Worm (Caenorhabditis elegans) whole organism, late embryonic: Measurements from ENCODE around the gene sir-2.1.

Experiments
- C08G9.2 ChIP-seq: sonication (generic microtip); optimal IDR thresholded peaks from 2 replicates; lab custom pipeline; 2016; ENCODE audit warnings: mild to moderate bottlenecking, missing genetic modification characterization, moderate library complexity, missing compliant biosample characterization
- C38D4.7 ChIP-seq: fragments of 200-800 bp; sonication (Bioruptor generic); optimal IDR thresholded peaks from 2 replicates; lab custom pipeline; 2018; ENCODE audit warnings: mild to moderate bottlenecking, missing genetic modification characterization, moderate library complexity, missing compliant biosample characterization
- K02D7.2 ChIP-seq: sonication (generic microtip); optimal IDR thresholded peaks from 2 replicates; lab custom pipeline; 2017; ENCODE audit warnings: mild to moderate bottlenecking, missing genetic modification characterization, missing compliant biosample characterization
- T23F11.4 ChIP-seq: fragments of 200-800 bp; sonication (Bioruptor generic); optimal IDR thresholded peaks from 2 replicates; lab custom pipeline; 2018; ENCODE audit warnings: mild to moderate bottlenecking, missing genetic modification characterization, missing compliant biosample characterization
- ceh-19 ChIP-seq: fragments of 200-800 bp; sonication (Bioruptor generic); optimal IDR thresholded peaks from 2 replicates; lab custom pipeline; 2018; ENCODE audit warnings: mild to moderate bottlenecking, missing genetic modification characterization, missing compliant biosample characterization
- ceh-30 ChIP-seq: fragments of 150-350 bp; optimal IDR thresholded peaks from 2 replicates; lab custom pipeline; 2014; ENCODE audit warnings: missing biosample characterization, missing genetic modification characterization
- ceh-45 ChIP-seq: fragments of 200-800 bp; sonication (Bioruptor generic); IDR thresholded peaks from 2 replicates; pipeline ENCODE4 v1.3.6; 2022; ENCODE audit warnings: missing genetic modification reagents, missing genetic modification characterization, missing compliant biosample characterization
- ceh-48 ChIP-seq: sonication (generic microtip); optimal IDR thresholded peaks from 2 replicates; lab custom pipeline; 2016; ENCODE audit warnings: missing genetic modification characterization, inconsistent platforms, missing compliant biosample characterization
- dmd-4 ChIP-seq: sonication (generic microtip); optimal IDR thresholded peaks from 2 replicates; lab custom pipeline; 2016; ENCODE audit warnings: borderline replicate concordance, missing genetic modification characterization, missing compliant biosample characterization
- dve-1 ChIP-seq: sonication (generic microtip); optimal IDR thresholded peaks from 2 replicates; lab custom pipeline; 2017; ENCODE audit warnings: antibody characterized with exemption, mild to moderate bottlenecking, missing genetic modification characterization, missing compliant biosample characterization
- eyg-1 ChIP-seq: sonication (generic microtip); optimal IDR thresholded peaks from 2 replicates; lab custom pipeline; 2016; ENCODE audit warnings: missing genotype, missing genetic modification characterization, missing compliant biosample characterization
- fax-1 ChIP-seq: sonication (generic microtip); optimal IDR thresholded peaks from 2 replicates; lab custom pipeline; 2016; ENCODE audit warnings: missing genotype, missing genetic modification characterization, missing compliant biosample characterization
- fkh-10 ChIP-seq: fragments of 150-350 bp; optimal IDR thresholded peaks from 2 replicates; lab custom pipeline; 2014; ENCODE audit warnings: missing biosample characterization, missing genetic modification reagents, missing genetic modification characterization
- fkh-6 ChIP-seq: sonication (generic microtip); optimal IDR thresholded peaks from 2 replicates; lab custom pipeline; 2016; ENCODE audit warnings: missing genetic modification characterization, missing compliant biosample characterization
- gmeb-2 ChIP-seq: sonication (generic microtip); optimal IDR thresholded peaks from 2 replicates; lab custom pipeline; 2016; ENCODE audit warnings: missing genetic modification characterization, inconsistent platforms, missing compliant biosample characterization
- hlh-13 ChIP-seq: fragments of 200-800 bp; sonication (Bioruptor generic); optimal IDR thresholded peaks from 2 replicates; lab custom pipeline; 2018; ENCODE audit warnings: mild to moderate bottlenecking, missing genetic modification characterization, missing compliant biosample characterization
- hlh-15 ChIP-seq: sonication (generic microtip); optimal IDR thresholded peaks from 2 replicates; lab custom pipeline; 2016; ENCODE audit warnings: missing genetic modification characterization, missing compliant biosample characterization
- hlh-8 ChIP-seq: sonication (generic microtip); optimal IDR thresholded peaks from 2 replicates; lab custom pipeline; 2016; ENCODE audit warnings: missing genotype, missing genetic modification characterization, missing compliant biosample characterization
- lim-6 ChIP-seq: sonication (generic microtip); optimal IDR thresholded peaks from 2 replicates; lab custom pipeline; 2016; ENCODE audit warnings: missing genetic modification characterization, missing compliant biosample characterization
- lin-11 ChIP-seq: fragments of 200-800 bp; sonication (Bioruptor generic); optimal IDR thresholded peaks from 2 replicates; lab custom pipeline; 2018; ENCODE audit warnings: mild to moderate bottlenecking, missing genetic modification characterization, missing compliant biosample characterization
- mec-3 ChIP-seq: sonication (generic microtip); optimal IDR thresholded peaks from 2 replicates; lab custom pipeline; 2016; ENCODE audit warnings: borderline replicate concordance, missing genetic modification characterization, missing compliant biosample characterization
- nhr-232 ChIP-seq: sonication (generic microtip); optimal IDR thresholded peaks from 2 replicates; lab custom pipeline; 2016; ENCODE audit warnings: missing genetic modification characterization, missing compliant biosample characterization
- npax-4 ChIP-seq: sonication (generic microtip); optimal IDR thresholded peaks from 2 replicates; lab custom pipeline; 2016; ENCODE audit warnings: missing genetic modification characterization, missing compliant biosample characterization
- odd-2 ChIP-seq: sonication (generic microtip); optimal IDR thresholded peaks from 2 replicates; lab custom pipeline; 2017; ENCODE audit warnings: antibody characterized with exemption, mild to moderate bottlenecking, missing genetic modification characterization, missing compliant biosample characterization
- pat-9 ChIP-seq: fragments of 200-800 bp; sonication (Bioruptor generic); optimal IDR thresholded peaks from 2 replicates; lab custom pipeline; 2018; ENCODE audit warnings: mild to moderate bottlenecking, missing genetic modification characterization, moderate library complexity, missing compliant biosample characterization
- pha-4 ChIP-seq: fragments of 150-350 bp; optimal IDR thresholded peaks from 2 replicates; lab custom pipeline; 2018; ENCODE audit warnings: missing biosample characterization, missing genetic modification reagents, missing genetic modification characterization
- pros-1 ChIP-seq: fragments of 150-350 bp; optimal IDR thresholded peaks from 2 replicates; lab custom pipeline; 2014; ENCODE audit warnings: missing biosample characterization, missing genetic modification reagents, missing genetic modification characterization
- rnt-1 ChIP-seq: sonication (generic microtip); optimal IDR thresholded peaks from 2 replicates; lab custom pipeline; 2016; ENCODE audit warnings: missing genetic modification characterization, missing compliant biosample characterization
- sdc-2 ChIP-seq: sonication (generic microtip); optimal IDR thresholded peaks from 2 replicates; lab custom pipeline; 2016; ENCODE audit warnings: missing genotype, missing genetic modification characterization, missing compliant biosample characterization
- sox-4 ChIP-seq: sonication (generic microtip); optimal IDR thresholded peaks from 2 replicates; lab custom pipeline; 2017; ENCODE audit warnings: mild to moderate bottlenecking, missing genetic modification characterization, inconsistent platforms, missing compliant biosample characterization
- syd-9 ChIP-seq: sonication (generic microtip); optimal IDR thresholded peaks from 2 replicates; lab custom pipeline; 2016; ENCODE audit warnings: mild to moderate bottlenecking, missing genetic modification characterization, moderate library complexity, missing compliant biosample characterization
- tbx-2 ChIP-seq: sonication (generic microtip); optimal IDR thresholded peaks from 2 replicates; lab custom pipeline; 2016; ENCODE audit warnings: missing genetic modification characterization, missing compliant biosample characterization
- ttx-3 ChIP-seq: sonication (generic microtip); optimal IDR thresholded peaks from 2 replicates; lab custom pipeline; 2016; ENCODE audit warnings: missing genetic modification reagents, missing genetic modification characterization, missing compliant biosample characterization
- unc-55 ChIP-seq: sonication (generic microtip); optimal IDR thresholded peaks from 2 replicates; lab custom pipeline; 2017; ENCODE audit warnings: missing biosample characterization, missing genetic modification reagents, missing genetic modification characterization
- unc-86 ChIP-seq: sonication (generic microtip); optimal IDR thresholded peaks from 2 replicates; lab custom pipeline; 2016; ENCODE audit warnings: missing genetic modification characterization, missing compliant biosample characterization

The sir-2.1 gene

DNA sequence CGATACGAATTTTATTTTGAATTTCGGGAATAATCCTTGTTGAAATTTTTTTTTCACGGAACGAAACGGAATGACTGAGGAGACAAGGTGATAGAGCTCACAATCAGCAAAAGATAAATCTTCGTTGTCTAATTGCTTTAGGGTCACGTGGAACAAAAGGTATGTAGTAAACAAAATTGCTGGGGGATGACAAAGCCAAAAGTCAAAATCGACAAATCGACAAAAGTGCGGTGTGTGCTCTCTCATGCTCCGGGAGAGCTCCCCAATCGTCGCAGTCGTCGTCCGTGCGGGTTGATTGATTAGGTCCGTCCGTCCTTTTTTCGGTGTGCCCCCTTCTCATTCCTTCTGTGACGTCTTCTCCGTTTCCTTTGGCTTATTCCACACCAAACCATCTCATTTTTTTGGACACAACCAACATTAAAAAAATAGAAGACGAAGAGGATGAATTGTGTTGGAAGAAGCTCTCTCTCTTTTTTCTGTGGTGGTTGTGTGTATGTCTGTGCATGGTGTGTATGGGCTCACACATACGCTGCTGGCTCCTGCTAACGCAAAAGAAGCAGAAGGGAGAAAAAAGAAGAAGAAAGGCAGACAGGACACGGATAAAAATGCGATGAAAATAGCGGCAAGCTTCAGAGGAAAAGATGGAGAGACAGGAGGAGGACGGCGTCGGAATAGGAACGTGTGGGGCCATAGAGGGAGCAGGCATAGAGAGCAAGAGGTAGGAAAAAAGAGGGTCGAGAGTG lies 24.2 kb downstream of the sir-2.1 start (continued):
- no peak for TF ChIP-seq hlh-8 (tag; lab: Kevin White, UChicago)
- TF ChIP-seq odd-2 (tag; lab: Kevin White, UChicago) = no peak
- TF ChIP-seq ceh-48 = no peak
- TF ChIP-seq unc-55 (GFP tag; lab: Kevin White, UChicago) = no peak
- no peak for TF ChIP-seq pat-9 (tag; lab: Kevin White, UChicago)
- no peak for TF ChIP-seq nhr-232 (tag; lab: Kevin White, UChicago)
- no peak for TF ChIP-seq rnt-1
- no peak for TF ChIP-seq lin-11
- no peak for TF ChIP-seq dmd-4 (tag; lab: Kevin White, UChicago)
- TF ChIP-seq fkh-10 (GFP tag; lab: Kevin White, UChicago) = no peak
- no peak for TF ChIP-seq eyg-1 (tag; lab: Kevin White, UChicago)
- no peak for TF ChIP-seq tbx-2 (tag; lab: Kevin White, UChicago)
- no peak for TF ChIP-seq pros-1 (tag; lab: Kevin White, UChicago)
- no peak for TF ChIP-seq C08G9.2 (tag; lab: Kevin White, UChicago)
- TF ChIP-seq ttx-3 (tag; lab: Kevin White, UChicago) = no peak

DNA sequence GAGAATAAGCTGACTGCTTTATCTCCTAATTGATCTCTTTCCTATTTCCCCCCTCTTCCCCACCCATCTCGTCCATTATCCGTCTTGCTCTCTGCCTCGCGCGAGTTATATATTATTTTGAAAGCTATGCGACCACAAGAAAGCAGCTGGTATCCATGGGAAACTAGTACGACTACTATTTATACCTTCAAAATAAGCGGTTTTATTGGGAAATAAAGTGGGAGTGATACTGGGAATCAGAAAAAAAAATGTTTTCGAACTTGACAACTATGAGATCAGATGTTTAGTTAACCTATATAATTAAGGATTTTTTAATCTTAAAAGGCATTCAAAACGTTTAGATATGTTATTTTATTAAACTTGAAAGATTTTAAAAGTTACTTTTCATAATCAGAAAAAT lies 26.3 kb downstream of the sir-2.1 start:
- TF ChIP-seq gmeb-2 (tag; lab: Kevin White, UChicago) (no peak), ceh-45 (GFP tag; lab: Robert Waterston, UW) (no peak), eyg-1 (tag; lab: Kevin White, UChicago) (no peak), lim-6 (tag; lab: Kevin White, UChicago) (no peak), C38D4.7 (GFP tag; lab: Kevin White, UChicago) (no peak), rnt-1 (no peak), sox-4 (no peak), K02D7.2 (no peak), syd-9 (tag; lab: Kevin White, UChicago) (no peak), hlh-13 (GFP tag; lab: Kevin White, UChicago) (no peak), pha-4 (no peak), sdc-2 (tag; lab: Kevin White, UChicago) (no peak), C08G9.2 (tag; lab: Kevin White, UChicago) (no peak), T23F11.4 (no peak), ceh-30 (no peak), dve-1 (tag; lab: Kevin White, UChicago) (no peak), hlh-15 (tag; lab: Kevin White, UChicago) (no peak), npax-4 (tag; lab: Kevin White, UChicago) (no peak), pros-1 (tag; lab: Kevin White, UChicago) (no peak)

DNA sequence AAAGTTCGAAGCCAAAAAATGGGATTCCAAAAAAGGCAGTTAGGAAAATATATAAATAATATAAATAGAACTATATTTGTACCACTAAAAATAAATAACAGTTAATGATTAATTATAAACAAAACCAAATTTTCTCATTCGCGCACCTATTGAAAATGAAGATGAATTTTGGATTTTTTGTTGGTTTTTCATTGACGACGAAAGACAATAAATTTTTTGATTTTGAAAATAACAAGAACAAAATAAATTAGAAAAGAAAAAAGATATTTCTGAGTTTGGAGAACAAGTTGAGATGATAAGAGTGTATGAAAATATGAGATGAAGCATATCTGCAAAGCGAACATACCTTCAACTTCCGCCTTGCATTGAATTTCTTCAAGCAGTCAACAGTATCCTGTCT lies 28.7 kb downstream of the sir-2.1 start:
- TF ChIP-seq ceh-19 (GFP tag; lab: Kevin White, UChicago) = no peak
- TF ChIP-seq dve-1 (tag; lab: Kevin White, UChicago) = no peak
- TF ChIP-seq fax-1 (tag; lab: Kevin White, UChicago) = no peak
- TF ChIP-seq mec-3 (tag; lab: Kevin White, UChicago) = no peak
- TF ChIP-seq ceh-48 = no peak
- TF ChIP-seq sox-4 = no peak

DNA sequence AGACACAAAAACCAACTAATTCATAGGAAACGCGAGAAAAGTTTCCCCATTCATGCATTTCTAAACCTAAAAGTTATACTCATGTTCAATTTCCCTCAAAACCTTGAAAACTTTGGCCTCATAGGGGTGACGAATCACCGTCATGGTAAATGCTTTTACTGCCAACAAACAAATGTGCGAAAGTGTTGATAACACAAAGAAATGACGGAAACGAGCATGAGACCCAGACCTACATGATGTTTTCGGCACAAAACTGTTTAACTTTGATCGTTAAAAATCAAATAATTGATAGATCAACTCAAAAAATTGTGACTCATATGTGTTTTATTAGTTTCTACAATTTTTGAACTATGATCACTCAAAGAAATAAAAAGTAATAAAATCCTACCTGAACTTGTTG lies 34.1 kb downstream of the sir-2.1 start:
- no peak for TF ChIP-seq syd-9 (tag; lab: Kevin White, UChicago)
- no peak for TF ChIP-seq sdc-2 (tag; lab: Kevin White, UChicago)
- TF ChIP-seq unc-55 (GFP tag; lab: Kevin White, UChicago) = no peak
- no peak for TF ChIP-seq fkh-6 (tag; lab: Kevin White, UChicago)
- no peak for TF ChIP-seq unc-86 (tag; lab: Kevin White, UChicago)
- TF ChIP-seq nhr-232 (tag; lab: Kevin White, UChicago) = no peak
